Fruit fly (Drosophila melanogaster) whole organism, embryonic: ENCODE measurements around the gene CG34148.

Experiments used
- Aef1 ChIP-seq: fragments of 200-800 bp; sonication (Bioruptor generic); IDR thresholded peaks from 3 replicates; pipeline ENCODE4 v1.3.6; 2022; ENCODE audit warnings: missing biosample characterization, missing genetic modification characterization
- Awh ChIP-seq: fragments of 200-800 bp; sonication (Bioruptor generic); IDR thresholded peaks from 2 replicates; pipeline ENCODE4, ENCODE4 v1.3.6; 2022; ENCODE audit warnings: missing biosample characterization, missing genetic modification characterization
- CG10147 ChIP-seq: fragments of 200-800 bp; sonication (Bioruptor generic); optimal IDR thresholded peaks from 2 replicates; lab custom pipeline; 2019; ENCODE audit warnings: missing biosample characterization, mild to moderate bottlenecking, missing genetic modification characterization, moderate library complexity
- CG11504 ChIP-seq: fragments of 200-800 bp; sonication (Bioruptor generic); optimal IDR thresholded peaks from 3 replicates; lab custom pipeline; 2019; ENCODE audit warnings: missing biosample characterization, mild to moderate bottlenecking, missing genetic modification characterization, moderate library complexity
- CG11696 ChIP-seq: fragments of 200-800 bp; sonication (Bioruptor generic); IDR thresholded peaks from 2 replicates; pipeline ENCODE4 v1.3.6; 2022; ENCODE audit warnings: missing biosample characterization, missing genetic modification characterization
- CG1233 ChIP-seq: fragments of 200-800 bp; sonication (Bioruptor generic); optimal IDR thresholded peaks from 4 replicates; lab custom pipeline; 2018; ENCODE audit warnings: missing biosample characterization, mild to moderate bottlenecking, missing genetic modification characterization
- CG14014 ChIP-seq: fragments of 200-800 bp; sonication (Bioruptor generic); IDR thresholded peaks from 2 replicates; pipeline ENCODE4 v1.3.6; 2022; ENCODE audit warnings: missing biosample characterization, missing genetic modification characterization
- CG14050 ChIP-seq: fragments of 200-800 bp; sonication (Bioruptor generic); IDR thresholded peaks from 3 replicates; pipeline ENCODE4 v1.3.6; 2022; ENCODE audit warnings: missing biosample characterization, missing genetic modification characterization
- CG17359 ChIP-seq: fragments of 200-800 bp; sonication (Bioruptor generic); optimal IDR thresholded peaks from 3 replicates; lab custom pipeline; 2018; ENCODE audit warnings: missing biosample characterization, mild to moderate bottlenecking, missing genetic modification characterization, moderate library complexity
- CG2678 ChIP-seq: fragments of 200-800 bp; sonication (Bioruptor generic); optimal IDR thresholded peaks from 3 replicates; lab custom pipeline; 2019; ENCODE audit warnings: missing biosample characterization, mild to moderate bottlenecking, missing genetic modification characterization, moderate library complexity
- CG31388 ChIP-seq: fragments of 200-800 bp; sonication (Bioruptor generic); optimal IDR thresholded peaks from 2 replicates; lab custom pipeline; 2016; ENCODE audit warnings: missing biosample characterization, missing genetic modification characterization
- CG31441 ChIP-seq: fragments of 200-800 bp; sonication (Bioruptor generic); IDR thresholded peaks from 2 replicates; pipeline ENCODE4 v1.3.6; 2022; ENCODE audit warnings: missing biosample characterization, missing genetic modification characterization
- CG6254 ChIP-seq: fragments of 200-800 bp; sonication (Bioruptor generic); optimal IDR thresholded peaks from 3 replicates; lab custom pipeline; 2017; ENCODE audit warnings: mild to moderate bottlenecking, missing biosample characterization, missing genetic modification reagents, missing genetic modification characterization
- CG7839 ChIP-seq: fragments of 200-800 bp; sonication (Bioruptor generic); optimal IDR thresholded peaks from 3 replicates; lab custom pipeline; 2018; ENCODE audit warnings: missing biosample characterization, mild to moderate bottlenecking, missing genetic modification characterization, moderate library complexity
- CG8089 ChIP-seq: fragments of 200-800 bp; sonication (Bioruptor generic); optimal IDR thresholded peaks from 3 replicates; lab custom pipeline; 2016; ENCODE audit warnings: missing biosample characterization, missing genetic modification characterization
- CG9609 ChIP-seq: fragments of 200-800 bp; sonication (Bioruptor generic); optimal IDR thresholded peaks from 3 replicates; lab custom pipeline; 2016; ENCODE audit warnings: missing biosample characterization, missing genetic modification characterization
- CHES-1-like ChIP-seq: fragments of 200-800 bp; sonication (Bioruptor generic); optimal IDR thresholded peaks from 2 replicates; lab custom pipeline; 2016; ENCODE audit warnings: missing biosample characterization, missing genetic modification characterization
- CoRest ChIP-seq: fragments of 200-800 bp; sonication (Bioruptor generic); optimal IDR thresholded peaks from 3 replicates; lab custom pipeline; 2018; ENCODE audit warnings: missing biosample characterization, mild to moderate bottlenecking, missing genetic modification characterization, moderate library complexity
- D19A ChIP-seq: fragments of 200-800 bp; optimal IDR thresholded peaks from 3 replicates; lab custom pipeline; 2019; ENCODE audit warnings: missing biosample characterization, mild to moderate bottlenecking, missing genetic modification characterization, moderate library complexity
- Dad ChIP-seq: fragments of 200-800 bp; sonication (Bioruptor generic); optimal IDR thresholded peaks from 3 replicates; lab custom pipeline; 2016; ENCODE audit warnings: missing biosample characterization, missing genetic modification characterization
- Dip3 ChIP-seq: fragments of 200-800 bp; sonication (Bioruptor generic); optimal IDR thresholded peaks from 3 replicates; lab custom pipeline; 2016; ENCODE audit warnings: missing biosample characterization, missing genetic modification characterization
- Drgx ChIP-seq: fragments of 200-800 bp; sonication (Bioruptor generic); IDR thresholded peaks from 2 replicates; pipeline ENCODE4 v1.3.6; 2022; ENCODE audit warnings: missing biosample characterization, missing genetic modification characterization
- Fer1 ChIP-seq: fragments of 200-800 bp; sonication (Bioruptor generic); optimal IDR thresholded peaks from 2 replicates; lab custom pipeline; 2017; ENCODE audit warnings: missing biosample characterization, mild to moderate bottlenecking, missing genetic modification characterization
- H15 ChIP-seq: fragments of 200-800 bp; sonication (Bioruptor generic); IDR thresholded peaks from 3 replicates; pipeline ENCODE4 v1.3.6; 2022; ENCODE audit warnings: missing biosample characterization, missing genetic modification characterization
- HmgZ ChIP-seq: fragments of 200-800 bp; sonication (Bioruptor generic); optimal IDR thresholded peaks from 2 replicates; lab custom pipeline; 2018; ENCODE audit warnings: missing biosample characterization, mild to moderate bottlenecking, missing genetic modification characterization
- Hr3 ChIP-seq: fragments of 200-800 bp; sonication (Bioruptor generic); optimal IDR thresholded peaks from 3 replicates; lab custom pipeline; 2016; ENCODE audit warnings: missing biosample characterization, missing genetic modification characterization
- Hr78 ChIP-seq, 2 experiments: fragments of 200-800 bp in 1 of 2; fragments of >200 bp in 1 of 2; sonication (Bioruptor generic) in 1 of 2; optimal IDR thresholded peaks; 2 replicates each; lab custom pipeline; 2017 to 2019; ENCODE audit warnings: missing biosample characterization in 2 of 2, missing genetic modification characterization in 2 of 2, mild to moderate bottlenecking in 1 of 2, moderate library complexity in 1 of 2
- Med ChIP-seq: fragments of 200-800 bp; sonication (Bioruptor generic); peaks from one replicate; lab custom pipeline; 2016; ENCODE audit warnings: missing biosample characterization, missing genetic modification characterization, mild to moderate bottlenecking, inconsistent platforms, moderate library complexity
- Rx ChIP-seq: fragments of 200-800 bp; sonication (Bioruptor generic); IDR thresholded peaks from 2 replicates; pipeline ENCODE4 v1.3.6; 2022; ENCODE audit warnings: missing biosample characterization, missing genetic modification characterization
- Side ChIP-seq: fragments of 200-800 bp; sonication (Bioruptor generic); optimal IDR thresholded peaks from 2 replicates; lab custom pipeline; 2016; ENCODE audit warnings: missing biosample characterization, missing genetic modification characterization
- Sry-β ChIP-seq: fragments of 200-800 bp; sonication (Bioruptor generic); optimal IDR thresholded peaks from 2 replicates; lab custom pipeline; 2018; ENCODE audit warnings: missing biosample characterization, mild to moderate bottlenecking, missing genetic modification characterization, moderate library complexity
- Usf ChIP-seq: fragments of 200-800 bp; sonication (Bioruptor generic); optimal IDR thresholded peaks from 2 replicates; lab custom pipeline; 2017; ENCODE audit warnings: missing genotype, missing biosample characterization, missing genetic modification characterization
- ase ChIP-seq: fragments of 200-800 bp; sonication (Bioruptor generic); IDR thresholded peaks from 3 replicates; pipeline ENCODE4 v1.3.6; 2022; ENCODE audit warnings: missing biosample characterization, missing genetic modification characterization
- cas ChIP-seq: fragments of 200-800 bp; sonication (Bioruptor generic); IDR thresholded peaks from 2 replicates; pipeline ENCODE4 v1.3.6; 2022; ENCODE audit warnings: missing biosample characterization, missing genetic modification characterization
- ems ChIP-seq: fragments of 200-800 bp; sonication (Bioruptor generic); optimal IDR thresholded peaks from 3 replicates; lab custom pipeline; 2016; ENCODE audit warnings: missing biosample characterization, missing genetic modification characterization
- exex ChIP-seq: fragments of 200-800 bp; sonication (Bioruptor generic); optimal IDR thresholded peaks from 4 replicates; lab custom pipeline; 2018; ENCODE audit warnings: missing biosample characterization, mild to moderate bottlenecking, missing genetic modification characterization, moderate library complexity
- gcm2 ChIP-seq: fragments of 200-800 bp; sonication (Bioruptor generic); optimal IDR thresholded peaks from 2 replicates; lab custom pipeline; 2016; ENCODE audit warnings: missing biosample characterization, missing genetic modification characterization
- grau ChIP-seq: fragments of 200-800 bp; optimal IDR thresholded peaks from 3 replicates; lab custom pipeline; 2019; ENCODE audit warnings: missing biosample characterization, mild to moderate bottlenecking, missing genetic modification characterization, moderate library complexity
- gt ChIP-seq: fragments of 200-800 bp; sonication (Bioruptor generic); IDR thresholded peaks from 2 replicates; pipeline ENCODE4 v1.3.6; 2022; ENCODE audit warnings: missing biosample characterization, missing genetic modification characterization
- ranshi ChIP-seq: fragments of 200-800 bp; sonication (Bioruptor generic); IDR thresholded peaks from 2 replicates; pipeline ENCODE4 v1.3.6; 2022; ENCODE audit warnings: missing biosample characterization, missing genetic modification characterization
- schlank ChIP-seq: fragments of 200-800 bp; sonication (Bioruptor generic); optimal IDR thresholded peaks from 2 replicates; lab custom pipeline; 2018; ENCODE audit warnings: missing biosample characterization, mild to moderate bottlenecking, missing genetic modification characterization
- sens ChIP-seq: fragments of 200-800 bp; sonication (Bioruptor generic); peaks from one replicate; lab custom pipeline; 2016; ENCODE audit warnings: missing biosample characterization, missing genetic modification characterization
- so ChIP-seq: fragments of 200-800 bp; sonication (Bioruptor generic); IDR thresholded peaks from 3 replicates; pipeline ENCODE4 v1.3.6; 2022; ENCODE audit warnings: missing biosample characterization, missing genetic modification characterization
- stwl ChIP-seq: fragments of 200-800 bp; sonication (Bioruptor generic); optimal IDR thresholded peaks from 3 replicates; lab custom pipeline; 2018; ENCODE audit warnings: missing biosample characterization, mild to moderate bottlenecking, missing genetic modification characterization, moderate library complexity
- tin ChIP-seq: fragments of 200-800 bp; sonication (Bioruptor generic); optimal IDR thresholded peaks from 3 replicates; lab custom pipeline; 2016; ENCODE audit warnings: missing biosample characterization, missing genetic modification characterization
- tna ChIP-seq: fragments of 200-800 bp; sonication (Bioruptor generic); IDR thresholded peaks from 2 replicates; pipeline ENCODE4 v1.3.6; 2022; ENCODE audit warnings: missing biosample characterization, missing genetic modification characterization; ENCODE audit not compliant: partially characterized antibody
- tup ChIP-seq: fragments of 200-800 bp; sonication (Bioruptor generic); optimal IDR thresholded peaks from 2 replicates; lab custom pipeline; 2016; ENCODE audit warnings: missing biosample characterization, mild to moderate bottlenecking, missing genetic modification characterization, moderate library complexity
- wdn ChIP-seq: fragments of 200-800 bp; sonication (Bioruptor generic); IDR thresholded peaks from 2 replicates; pipeline ENCODE4 v1.3.6; 2022; ENCODE audit warnings: missing biosample characterization, missing genetic modification characterization
- z ChIP-seq: fragments of 200-800 bp; sonication (Bioruptor generic); IDR thresholded peaks from 3 replicates; pipeline ENCODE4 v1.3.6; 2022; ENCODE audit warnings: missing biosample characterization, missing genetic modification characterization

CG34148 gene

DNA sequence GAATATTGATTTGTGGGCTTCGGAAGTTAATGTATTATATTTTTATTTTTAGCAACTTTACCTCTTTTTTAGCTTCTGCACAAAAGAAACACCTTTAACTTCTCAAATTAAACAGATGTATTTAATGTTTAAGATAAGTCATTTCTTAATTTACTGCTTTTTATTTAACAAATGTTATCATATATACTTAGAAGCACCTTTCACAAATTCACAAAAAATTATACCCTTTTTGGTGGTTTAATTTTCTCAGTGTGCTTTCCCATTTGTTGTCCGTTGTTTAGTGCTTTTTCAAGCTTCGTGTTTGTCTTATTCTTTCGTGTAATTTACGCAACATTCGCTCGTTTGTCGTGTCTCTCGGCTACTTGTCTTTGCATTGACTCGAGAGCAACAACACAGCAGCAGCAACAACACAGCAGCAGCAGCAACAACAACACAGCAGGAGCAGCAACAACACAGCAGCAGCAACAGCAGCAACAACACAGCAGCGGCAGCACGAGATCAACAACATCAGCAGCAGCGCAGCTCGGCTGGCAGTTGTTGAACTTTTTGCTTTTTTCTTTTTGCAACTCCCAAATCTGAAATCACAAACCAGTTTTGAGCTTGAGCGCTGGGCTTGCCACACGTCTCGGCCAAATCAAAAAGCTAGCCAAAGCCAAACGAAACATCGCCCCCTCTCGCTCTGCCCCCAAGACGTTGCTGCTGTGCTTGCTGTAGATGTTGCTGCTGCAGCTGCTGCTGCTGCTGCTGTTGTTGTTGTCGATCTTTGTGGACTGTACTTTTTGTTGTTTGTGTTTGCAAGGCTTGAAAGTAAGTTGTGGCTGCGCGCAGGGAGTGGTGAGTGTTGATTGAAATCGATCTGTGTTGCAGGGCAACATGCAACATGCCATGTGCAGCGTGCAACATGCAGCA lies 41.2 kb downstream of the CG34148 start:
- TF ChIP-seq Usf, result no peak
- TF ChIP-seq CG9609 (GFP tag; lab: Kevin White, UChicago), result no peak
- TF ChIP-seq sens (GFP tag; lab: Kevin White, UChicago), result no peak
- no peak for TF ChIP-seq schlank (tag; lab: Kevin White, UChicago)
- no peak for TF ChIP-seq gcm2 (GFP tag; lab: Kevin White, UChicago)
- TF ChIP-seq ranshi, result peak; percentile 55; the same call in 1 of the 2 replicates
- no peak for TF ChIP-seq cas (GFP tag; lab: Robert Waterston, UW)
- TF ChIP-seq Drgx (GFP tag; lab: Robert Waterston, UW), result peak; percentile 34
- peak; percentile 58; the same call in 2 of the 3 replicates for TF ChIP-seq Aef1 (GFP tag; lab: Robert Waterston, UW)
- peak; percentile 1 for TF ChIP-seq ems (GFP tag; lab: Kevin White, UChicago)
- TF ChIP-seq CG10147, result peak; percentile 38
- no peak for TF ChIP-seq grau
- no peak for TF ChIP-seq gt (GFP tag; lab: Robert Waterston, UW)
- peak; percentile 32 for TF ChIP-seq Med (GFP tag; lab: Kevin White, UChicago)
- TF ChIP-seq Dip3, result no peak
- TF ChIP-seq CoRest (tag; lab: Kevin White, UChicago), result no peak
- TF ChIP-seq CG2678 (tag; lab: Kevin White, UChicago), result peak; percentile 74
- TF ChIP-seq ase (GFP tag; lab: Robert Waterston, UW), result 0 out of 3 replicates have a peak, but pooled peaks have one; percentile 42
- TF ChIP-seq z (GFP tag; lab: Robert Waterston, UW), result 0 out of 3 replicates have a peak, but pooled peaks have one; percentile 32
- peak; percentile 51 for TF ChIP-seq Fer1 (GFP tag; lab: Kevin White, UChicago)
- TF ChIP-seq exex (tag; lab: Kevin White, UChicago), result no peak
- 0 out of 2 replicates have a peak, but pooled peaks have one; percentile 31 for TF ChIP-seq CG11696 (GFP tag; lab: Robert Waterston, UW)
- peak; percentile 39 for TF ChIP-seq CG7839 (tag; lab: Kevin White, UChicago)
- peak; percentile 19 for TF ChIP-seq CG6254 (GFP tag; lab: Kevin White, UChicago)
- no peak for TF ChIP-seq Sry-β (GFP tag; lab: Kevin White, UChicago)
- TF ChIP-seq Rx, result peak; percentile 25; the same call in 1 of the 2 replicates
- TF ChIP-seq HmgZ, result no peak
- TF ChIP-seq tin (GFP tag; lab: Kevin White, UChicago), result no peak
- TF ChIP-seq H15 (GFP tag; lab: Robert Waterston, UW), result 0 out of 3 replicates have a peak, but pooled peaks have one; percentile 55
- TF ChIP-seq CG14050 (GFP tag; lab: Robert Waterston, UW), result peak; percentile 62; the same call in 2 of the 3 replicates
- TF ChIP-seq tup (GFP tag; lab: Kevin White, UChicago), result no peak
- no peak for TF ChIP-seq stwl (tag; lab: Kevin White, UChicago)
- TF ChIP-seq D19A (tag; lab: Kevin White, UChicago), result peak; percentile 33
- no peak for TF ChIP-seq Hr78 (GFP tag; optimal IDR thresholded peaks at IDR 0.05; lab: Kevin White, UChicago)
- TF ChIP-seq so (GFP tag; lab: Robert Waterston, UW), result no peak
- TF ChIP-seq CHES-1-like, result no peak
- TF ChIP-seq CG1233 (GFP tag; lab: Kevin White, UChicago), result no peak
- peak; percentile 82 for TF ChIP-seq CG11504 (tag; lab: Kevin White, UChicago)
- no peak for TF ChIP-seq CG31388 (GFP tag; lab: Kevin White, UChicago)
- no peak for TF ChIP-seq wdn (GFP tag; lab: Robert Waterston, UW)
- no peak for TF ChIP-seq CG14014 (GFP tag; lab: Robert Waterston, UW)
- TF ChIP-seq Side (GFP tag; lab: Kevin White, UChicago), result no peak
- no peak for TF ChIP-seq Hr3 (GFP tag; lab: Kevin White, UChicago)
- TF ChIP-seq Dad (GFP tag; lab: Kevin White, UChicago), result no peak
- TF ChIP-seq CG8089, result no peak
- TF ChIP-seq Awh (GFP tag; lab: Robert Waterston, UW), result no peak; the same call in 1 of the 2 replicates
- TF ChIP-seq CG17359, result peak; percentile 81
- peak; percentile 63 for TF ChIP-seq CG31441 (GFP tag; lab: Robert Waterston, UW)
- TF ChIP-seq tna (GFP tag; lab: Robert Waterston, UW), result no peak
